Worm (Caenorhabditis elegans) whole organism, mixed stage, embryonic: ENCODE results near the gene K12H4.5.

Experiments used
- M03D4.4 ChIP-seq: sonication (generic microtip); optimal IDR thresholded peaks from 2 replicates; lab custom pipeline; 2017; ENCODE audit warnings: mild to moderate bottlenecking, missing genetic modification characterization, missing compliant biosample characterization
- bed-3 ChIP-seq: fragments of 200-800 bp; sonication (Bioruptor generic); optimal IDR thresholded peaks from 3 replicates; lab custom pipeline; 2018; ENCODE audit warnings: mild to moderate bottlenecking, missing genetic modification characterization, moderate library complexity, missing compliant biosample characterization
- ceh-39 ChIP-seq: fragments of 150-350 bp; optimal IDR thresholded peaks from 2 replicates; lab custom pipeline; 2014; ENCODE audit warnings: missing biosample characterization, missing genetic modification characterization
- ceh-43 ChIP-seq: fragments of 200-800 bp; sonication (Bioruptor generic); optimal IDR thresholded peaks from 2 replicates; lab custom pipeline; 2018; ENCODE audit warnings: mild to moderate bottlenecking, missing genetic modification characterization, moderate library complexity, missing compliant biosample characterization
- ceh-83 ChIP-seq: fragments of 200-800 bp; sonication (Bioruptor generic); optimal IDR thresholded peaks from 2 replicates; lab custom pipeline; 2018; ENCODE audit warnings: mild to moderate bottlenecking, missing genetic modification characterization, missing compliant biosample characterization
- ces-1 ChIP-seq: fragments of 150-350 bp; optimal IDR thresholded peaks from 2 replicates; lab custom pipeline; 2014; ENCODE audit warnings: missing biosample characterization, missing genetic modification reagents, missing genetic modification characterization
- cnd-1 ChIP-seq: fragments of 200-800 bp; sonication (Bioruptor generic); optimal IDR thresholded peaks from 2 replicates; lab custom pipeline; 2018; ENCODE audit warnings: mild to moderate bottlenecking, missing genetic modification characterization, missing compliant biosample characterization
- elt-3 ChIP-seq: fragments of 150-350 bp; optimal IDR thresholded peaks from 2 replicates; lab custom pipeline; 2014; ENCODE audit warnings: missing biosample characterization, missing genetic modification characterization
- flh-1 ChIP-seq: fragments of 200-800 bp; sonication (Bioruptor generic); optimal IDR thresholded peaks from 2 replicates; lab custom pipeline; 2018; ENCODE audit warnings: mild to moderate bottlenecking, missing genetic modification characterization, moderate library complexity, missing compliant biosample characterization
- hlh-1 ChIP-seq: fragments of 150-350 bp; optimal IDR thresholded peaks from 2 replicates; lab custom pipeline; 2014; ENCODE audit warnings: missing biosample characterization, missing genetic modification reagents, missing genetic modification characterization
- lin-13 ChIP-seq: fragments of 150-350 bp; optimal IDR thresholded peaks from 2 replicates; lab custom pipeline; 2014; ENCODE audit warnings: missing biosample characterization, missing genetic modification characterization
- lin-32 ChIP-seq: fragments of 200-800 bp; sonication (Bioruptor generic); optimal IDR thresholded peaks from 2 replicates; lab custom pipeline; 2018; ENCODE audit warnings: mild to moderate bottlenecking, missing genetic modification characterization, missing compliant biosample characterization
- lsy-2 ChIP-seq: fragments of 150-350 bp; optimal IDR thresholded peaks from 2 replicates; lab custom pipeline; 2014; ENCODE audit warnings: missing biosample characterization, missing genetic modification characterization
- mab-5 ChIP-seq: fragments of 150-350 bp; optimal IDR thresholded peaks from 2 replicates; lab custom pipeline; 2014; ENCODE audit warnings: missing biosample characterization, missing genetic modification characterization
- mep-1 ChIP-seq: fragments of 150-350 bp; optimal IDR thresholded peaks from 2 replicates; lab custom pipeline; 2017; ENCODE audit warnings: missing biosample characterization, missing genetic modification reagents, missing genetic modification characterization, inconsistent platforms
- mls-2 ChIP-seq: sonication (generic microtip); optimal IDR thresholded peaks from 2 replicates; lab custom pipeline; 2016; ENCODE audit warnings: mild to moderate bottlenecking, missing genetic modification characterization, moderate library complexity, missing compliant biosample characterization
- nhr-12 ChIP-seq: fragments of 150-350 bp; optimal IDR thresholded peaks from 2 replicates; lab custom pipeline; 2014; ENCODE audit warnings: missing biosample characterization, missing genetic modification characterization
- nhr-2 ChIP-seq: fragments of 150-350 bp; optimal IDR thresholded peaks from 2 replicates; lab custom pipeline; 2014; ENCODE audit warnings: missing biosample characterization, missing genetic modification characterization
- nhr-237 ChIP-seq: fragments of 150-350 bp; optimal IDR thresholded peaks from 2 replicates; lab custom pipeline; 2014; ENCODE audit warnings: missing biosample characterization, missing genetic modification characterization
- nhr-76 ChIP-seq: sonication (generic microtip); optimal IDR thresholded peaks from 2 replicates; lab custom pipeline; 2017; ENCODE audit warnings: missing biosample characterization, missing genetic modification characterization
- pha-4 ChIP-seq: fragments of 150-350 bp; optimal IDR thresholded peaks from 2 replicates; lab custom pipeline; 2018; ENCODE audit warnings: missing biosample characterization, missing genetic modification reagents, missing genetic modification characterization
- snpc-4 ChIP-seq: fragments of 150-350 bp; optimal IDR thresholded peaks from 2 replicates; lab custom pipeline; 2014; ENCODE audit warnings: missing biosample characterization, missing genetic modification characterization
- sptf-1 ChIP-seq: sonication (generic microtip); optimal IDR thresholded peaks from 2 replicates; lab custom pipeline; 2017; ENCODE audit warnings: mild to moderate bottlenecking, missing genetic modification characterization, moderate library complexity, missing compliant biosample characterization
- unc-120 ChIP-seq: sonication (generic microtip); optimal IDR thresholded peaks from 2 replicates; lab custom pipeline; 2017; ENCODE audit warnings: missing genetic modification characterization, missing compliant biosample characterization; ENCODE audit not compliant: poor library complexity, severe bottlenecking
- unc-62 ChIP-seq: fragments of 150-350 bp; optimal IDR thresholded peaks from 2 replicates; lab custom pipeline; 2014; ENCODE audit warnings: missing biosample characterization, missing genetic modification reagents, missing genetic modification characterization
- zip-8 ChIP-seq: fragments of 150-350 bp; optimal IDR thresholded peaks from 2 replicates; lab custom pipeline; 2014; ENCODE audit warnings: missing biosample characterization, missing genetic modification characterization
- ztf-11 ChIP-seq: fragments of 150-350 bp; optimal IDR thresholded peaks from 2 replicates; lab custom pipeline; 2014; ENCODE audit warnings: missing biosample characterization, missing genetic modification characterization

Gene K12H4.5

DNA sequence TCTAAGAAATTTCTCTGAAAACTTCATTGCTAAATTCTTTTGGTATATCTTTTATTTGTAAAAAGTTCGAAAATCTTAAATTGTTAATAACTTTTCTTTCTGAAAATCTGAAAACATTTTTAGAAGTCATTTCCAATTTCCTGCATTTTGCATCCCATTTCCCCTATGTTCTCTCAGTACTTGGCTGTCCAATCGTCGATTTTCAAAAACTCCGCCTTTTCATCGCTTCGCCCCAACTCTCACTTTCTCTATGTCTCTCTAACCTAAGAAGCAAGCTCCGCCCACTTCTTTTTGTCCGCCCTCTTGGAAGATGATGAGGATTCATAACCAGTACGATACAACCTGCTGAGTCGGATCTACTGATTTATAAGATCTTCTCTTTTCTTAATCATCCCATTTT lies 20.8 kb downstream of the K12H4.5 start:
- TF ChIP-seq ceh-39 (tag; lab: Kevin White, UChicago) (no peak), lsy-2 (tag; lab: Kevin White, UChicago) (peak; percentile 66)

- no peak for TF ChIP-seq ceh-43 (GFP tag; lab: Kevin White, UChicago)
- TF ChIP-seq nhr-237 (tag; lab: Kevin White, UChicago) = no peak
- TF ChIP-seq lin-13 (tag; lab: Kevin White, UChicago) = no peak
- no peak for TF ChIP-seq M03D4.4 (tag; lab: Kevin White, UChicago)
- no peak for TF ChIP-seq hlh-1 (tag; lab: Kevin White, UChicago)
- TF ChIP-seq ztf-11 (tag; lab: Kevin White, UChicago) = no peak
Observed at ce11 chrIII:8066989-8067388, 22.7 kb downstream of the K12H4.5 start, which contains the start of gene pros-1. Gene pros-1 (plus strand): TSS chrIII:8067289.

DNA sequence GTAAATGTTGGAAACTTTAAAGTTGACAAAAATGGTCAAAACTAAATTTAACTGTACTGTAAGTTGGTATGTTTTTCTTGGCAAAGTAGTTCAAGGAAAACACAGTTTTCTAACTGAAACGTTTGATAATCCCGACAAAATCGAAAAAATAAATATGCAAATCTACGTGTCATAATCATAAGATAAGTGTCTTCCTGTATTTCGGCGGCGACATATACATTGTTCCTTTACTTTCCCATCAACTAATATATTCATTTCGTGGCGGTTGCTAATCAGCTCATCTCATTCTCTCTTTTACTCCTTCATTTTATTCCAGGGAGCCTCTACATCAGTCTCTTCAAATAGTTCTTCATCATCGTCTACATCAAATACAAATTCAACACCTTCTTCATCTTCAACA lies 23.5 kb downstream of the K12H4.5 start:
- TF ChIP-seq snpc-4 (tag; lab: Kevin White, UChicago) (no peak), lsy-2 (tag; lab: Kevin White, UChicago) (no peak), zip-8 (tag; lab: Kevin White, UChicago) (no peak), unc-120 (tag; lab: Kevin White, UChicago) (no peak)

ce11 chrIII:8069206-8069605 lies 24.9 kb downstream of the K12H4.5 start:
- TF ChIP-seq unc-120 (tag; lab: Kevin White, UChicago) (no peak), M03D4.4 (tag; lab: Kevin White, UChicago) (peak; percentile 36), flh-1 (GFP tag; lab: Kevin White, UChicago) (no peak), mls-2 (tag; lab: Kevin White, UChicago) (peak; percentile 2), cnd-1 (peak; percentile 16), sptf-1 (tag; lab: Kevin White, UChicago) (peak; percentile 34)

- no peak for TF ChIP-seq elt-3
- TF ChIP-seq bed-3 (GFP tag; lab: Kevin White, UChicago) = no peak
- TF ChIP-seq, all 35 proteins: peak for 0
Observed at ce11 chrIII:8077180-8077579, 32.9 kb downstream of the K12H4.5 start.

ce11 chrIII:8080165-8080738 lies 36.0 kb downstream of the K12H4.5 start, which contains the start of the genes dcr-1 and apc-2:
Gene dcr-1 (minus strand): TSS chrIII:8080281.
Gene apc-2 (plus strand): TSS chrIII:8080629.
- TF ChIP-seq mls-2 (tag; lab: Kevin White, UChicago) = no peak
- no peak for TF ChIP-seq hlh-1 (tag; lab: Kevin White, UChicago)
- TF ChIP-seq ceh-83 = no peak
- TF ChIP-seq cnd-1 = no peak
- TF ChIP-seq unc-62 (GFP tag; lab: Kevin White, UChicago) = no peak
- no peak for TF ChIP-seq ces-1
- no peak for TF ChIP-seq pha-4 (tag; lab: Kevin White, UChicago)
- TF ChIP-seq snpc-4 (tag; lab: Kevin White, UChicago) = no peak
- no peak for TF ChIP-seq lin-13 (tag; lab: Kevin White, UChicago)
- no peak for TF ChIP-seq unc-120 (tag; lab: Kevin White, UChicago)
- TF ChIP-seq mep-1 (tag; lab: Kevin White, UChicago) = no peak
- no peak for TF ChIP-seq nhr-2 (tag; lab: Kevin White, UChicago)
- no peak for TF ChIP-seq lsy-2 (tag; lab: Kevin White, UChicago)
- TF ChIP-seq nhr-12 (tag; lab: Kevin White, UChicago) = no peak
- no peak for TF ChIP-seq flh-1 (GFP tag; lab: Kevin White, UChicago)
- no peak for TF ChIP-seq lin-32 (GFP tag; lab: Kevin White, UChicago)
- no peak for TF ChIP-seq M03D4.4 (tag; lab: Kevin White, UChicago)
- no peak for TF ChIP-seq sptf-1 (tag; lab: Kevin White, UChicago)
- no peak for TF ChIP-seq ztf-11 (tag; lab: Kevin White, UChicago)

- TF ChIP-seq lin-32 (GFP tag; lab: Kevin White, UChicago) (no peak), cnd-1 (no peak), unc-62 (GFP tag; lab: Kevin White, UChicago) (no peak), pha-4 (tag; lab: Kevin White, UChicago) (peak; percentile 29), nhr-76 (tag; lab: Kevin White, UChicago) (no peak), mls-2 (tag; lab: Kevin White, UChicago) (no peak), ceh-39 (tag; lab: Kevin White, UChicago) (no peak), flh-1 (GFP tag; lab: Kevin White, UChicago) (no peak), lsy-2 (tag; lab: Kevin White, UChicago) (peak; percentile 98), ceh-83 (no peak), snpc-4 (tag; lab: Kevin White, UChicago) (no peak), nhr-12 (tag; lab: Kevin White, UChicago) (no peak), mep-1 (tag; lab: Kevin White, UChicago) (peak; percentile 25), mab-5 (tag; lab: Kevin White, UChicago) (no peak), ztf-11 (tag; lab: Kevin White, UChicago) (no peak), ces-1 (peak; percentile 82), hlh-1 (tag; lab: Kevin White, UChicago) (no peak)
Observed at ce11 chrIII:8085355-8085754, 41.1 kb downstream of the K12H4.5 start, which contains the start of the genes K06H7.7 and grp-1. Gene K06H7.7 (minus strand): TSS chrIII:8085475. Gene grp-1 (plus strand): TSS chrIII:8085705.
